Worm (Caenorhabditis elegans): ENCODE measurements around the gene vpat-1.

vpat-1 gene

ce11 chrX:1089676-1090075 is 43.7 kb upstream of the vpat-1 start (continued):
- TF ChIP-seq B0261.1 (tag; optimal IDR thresholded peaks at IDR 0.05) (peak; percentile 58), attf-5 (GFP tag; optimal IDR thresholded peaks at IDR 0.05) (peak; percentile 7), F33H1.4 (GFP tag; IDR thresholded peaks at IDR 0.05) (no peak), sptf-2 (GFP tag; optimal IDR thresholded peaks at IDR 0.05) (no peak), ceh-91 (GFP tag; IDR thresholded peaks at IDR 0.05) (no peak), nhr-179 (tag; optimal IDR thresholded peaks at IDR 0.05) (no peak), madf-6 (GFP tag; IDR thresholded peaks at IDR 0.05) (peak; percentile 14; the same call in 1 of the 2 replicates)

ce11 chrX:1089133-1089532 is 43.1 kb upstream of the vpat-1 start:
- TF ChIP-seq dpl-1 (GFP tag; optimal IDR thresholded peaks at IDR 0.05): no peak
- peak; percentile 30 for TF ChIP-seq hmg-1.2 (GFP tag; IDR thresholded peaks at IDR 0.05)
- TF ChIP-seq B0019.2 (GFP tag; conservative IDR thresholded peaks at IDR 0.05): peak; percentile 20; the same call in 1 of the 2 replicates
- TF ChIP-seq tbp1 (GFP tag; optimal IDR thresholded peaks at IDR 0.05): peak; percentile 74
- TF ChIP-seq ets-4 (GFP tag; optimal IDR thresholded peaks at IDR 0.05): no peak
- TF ChIP-seq cebp-2 (GFP tag; IDR thresholded peaks at IDR 0.05): 0 out of 2 replicates have a peak, but pooled peaks have one; percentile 45
- no peak for TF ChIP-seq egl-44 (GFP tag; IDR thresholded peaks at IDR 0.05)
- no peak for TF ChIP-seq ztf-26 (tag; optimal IDR thresholded peaks at IDR 0.05)
- TF ChIP-seq madf-3 (GFP tag; IDR thresholded peaks at IDR 0.05): no peak
- 0 out of 2 replicates have a peak, but pooled peaks have one; percentile 33 for TF ChIP-seq Y95B8A.8 (GFP tag; IDR thresholded peaks at IDR 0.05)
- TF ChIP-seq ceh-100 (GFP tag; IDR thresholded peaks at IDR 0.05): 0 out of 2 replicates have a peak, but pooled peaks have one; percentile 20
- TF ChIP-seq lin-26 (GFP tag; IDR thresholded peaks at IDR 0.05): peak; percentile 57; the same call in 1 of the 2 replicates
- TF ChIP-seq pbrm-1 (GFP tag; IDR thresholded peaks at IDR 0.05): peak; percentile 49; the same call in 1 of the 2 replicates
- no peak for TF ChIP-seq ztf-28 (GFP tag; IDR thresholded peaks at IDR 0.05)
- TF ChIP-seq ekl-4 (GFP tag; IDR thresholded peaks at IDR 0.05): 0 out of 2 replicates have a peak, but pooled peaks have one; percentile 39
- TF ChIP-seq ztf-25 (GFP tag; IDR thresholded peaks at IDR 0.05): 0 out of 2 replicates have a peak, but pooled peaks have one; percentile 26
- peak; percentile 30 for TF ChIP-seq rpc-1 (optimal IDR thresholded peaks at IDR 0.05)
- peak; percentile 65 for TF ChIP-seq rpc-1 (tag; optimal IDR thresholded peaks at IDR 0.05)

- TF ChIP-seq efl-1 (GFP tag; optimal IDR thresholded peaks at IDR 0.05): no peak
Observed at ce11 chrX:1088048-1088447, 42.0 kb upstream of the vpat-1 start, which contains the start of gene rei-2. TSS of gene rei-2 (minus strand) at chrX:1088148.

DNA sequence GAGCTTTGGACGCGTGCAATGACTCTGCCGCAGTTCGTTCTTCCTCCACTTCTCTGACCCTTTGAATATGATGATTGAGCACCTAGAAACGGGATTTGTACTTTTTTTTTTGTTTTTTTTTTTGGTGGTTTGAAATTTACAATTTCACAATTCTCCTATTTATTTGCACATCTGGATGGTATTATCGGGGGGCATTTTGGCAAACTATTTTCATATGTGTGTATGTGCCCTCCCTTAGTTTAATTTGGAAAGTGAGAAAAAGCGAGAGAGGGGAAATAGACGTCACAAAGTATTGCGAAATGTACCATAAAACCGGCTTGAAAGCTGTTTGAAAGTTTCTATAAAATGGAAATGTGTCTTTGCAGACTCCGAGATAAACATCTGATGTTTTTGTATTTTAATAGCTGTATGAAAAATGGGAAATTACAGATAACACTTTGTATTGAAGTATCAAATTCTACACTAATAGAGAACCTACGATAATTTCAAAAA is 40.4 kb upstream of the vpat-1 start:
- TF ChIP-seq cebp-1 (GFP tag; IDR thresholded peaks at IDR 0.05): no peak
- peak; percentile 89 for TF ChIP-seq cebp-1 (tag; optimal IDR thresholded peaks at IDR 0.05)
- TF ChIP-seq D2030.7 (GFP tag; IDR thresholded peaks at IDR 0.05): no peak

ce11 chrX:1085000-1085399 is 39.0 kb upstream of the vpat-1 start:
- TF ChIP-seq aptf-3 (GFP tag; IDR thresholded peaks at IDR 0.05): no peak

ce11 chrX:1081927-1082326 is 35.9 kb upstream of the vpat-1 start:
- TF ChIP-seq zim-3 (tag; optimal IDR thresholded peaks at IDR 0.05) (no peak), tbp1 (GFP tag; optimal IDR thresholded peaks at IDR 0.05) (no peak), zfh-2 (GFP tag; conservative IDR thresholded peaks at IDR 0.05) (peak; percentile 59), attf-5 (GFP tag; optimal IDR thresholded peaks at IDR 0.05) (no peak), lin-35 (GFP tag; optimal IDR thresholded peaks at IDR 0.05) (no peak), rcor-1 (GFP tag; IDR thresholded peaks at IDR 0.05) (no peak), sptf-2 (GFP tag; optimal IDR thresholded peaks at IDR 0.05) (no peak)
